Fruit fly (Drosophila melanogaster) S2 (cell line): Measurements from ENCODE around the gene CG1979.

ENCODE experiments used
- CG8478 ChIP-seq: fragments of >200 bp; optimal IDR thresholded peaks from 2 replicates; lab custom pipeline; 2018
- CTCF ChIP-seq, 2 experiments: fragments of >200 bp; optimal IDR thresholded peaks; 2 replicates each; lab custom pipeline; 2018

- TF ChIP-seq CG8478 (lab: Kevin White, UChicago) (no peak), CTCF (optimal IDR thresholded peaks at IDR 0.05; lab: Kevin White, UChicago) (no peak)
Observed at dm6 chr3R:7102853-7103833, 48.8 kb downstream of the CG1979 start.
